Worm (Caenorhabditis elegans): ENCODE data around the gene fbxa-115.

Gene fbxa-115

DNA sequence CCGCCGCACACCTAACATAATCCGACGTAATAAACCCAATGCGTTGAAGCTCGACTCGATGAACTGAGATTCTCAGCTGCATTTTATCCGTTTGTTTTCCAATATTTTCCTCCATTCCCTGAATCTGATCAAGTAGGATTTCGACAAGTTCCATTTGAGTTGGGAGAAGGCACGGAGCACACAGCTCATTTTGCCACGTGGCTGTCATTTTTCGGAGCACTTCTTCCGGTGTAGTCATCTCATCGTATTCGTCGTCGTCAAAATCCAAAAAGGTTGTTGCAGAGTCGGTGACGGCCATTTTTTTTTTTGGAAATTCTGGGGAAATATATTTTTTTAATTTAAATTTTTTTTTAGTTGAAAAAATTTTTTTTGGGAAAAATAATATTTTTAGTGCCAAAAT is 45.5 kb upstream of the fbxa-115 start, which contains the start of gene sld-5:
Gene sld-5 (minus strand): TSS at position 317 of the 400 bp plus-strand sequence.
- no peak for TF ChIP-seq lin-38 (GFP tag; IDR thresholded peaks at IDR 0.05)
- peak; percentile 93 for TF ChIP-seq aha-1 (tag)

DNA sequence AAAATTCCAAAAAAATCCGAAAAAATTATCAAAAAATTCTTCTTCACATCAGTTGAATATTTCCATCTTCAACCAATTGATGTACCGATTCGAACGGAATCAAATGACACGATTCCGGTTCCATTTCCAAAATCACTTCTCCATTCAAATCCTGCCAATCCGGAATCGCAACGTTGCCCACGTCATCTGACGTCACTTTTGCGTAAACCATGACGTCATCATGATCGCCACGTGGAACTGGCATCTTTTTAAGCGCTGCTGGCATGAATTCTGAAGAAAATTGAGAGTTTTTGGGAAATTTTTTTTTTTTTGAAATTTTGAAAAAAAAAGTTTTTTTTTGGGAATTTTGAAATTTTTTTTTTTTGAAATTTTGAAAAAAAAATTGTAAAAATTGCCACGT is 43.3 kb upstream of the fbxa-115 start:
- TF ChIP-seq F44E2.7 (GFP tag; IDR thresholded peaks at IDR 0.05) (no peak), fkh-10 (GFP tag; optimal IDR thresholded peaks at IDR 0.05) (no peak), ZK546.5 (tag; optimal IDR thresholded peaks at IDR 0.05) (no peak), php-3 (GFP tag; IDR thresholded peaks at IDR 0.05) (no peak), F37D6.2 (tag; optimal IDR thresholded peaks at IDR 0.05) (no peak), nhr-111 (GFP tag; optimal IDR thresholded peaks at IDR 0.05) (no peak)

DNA sequence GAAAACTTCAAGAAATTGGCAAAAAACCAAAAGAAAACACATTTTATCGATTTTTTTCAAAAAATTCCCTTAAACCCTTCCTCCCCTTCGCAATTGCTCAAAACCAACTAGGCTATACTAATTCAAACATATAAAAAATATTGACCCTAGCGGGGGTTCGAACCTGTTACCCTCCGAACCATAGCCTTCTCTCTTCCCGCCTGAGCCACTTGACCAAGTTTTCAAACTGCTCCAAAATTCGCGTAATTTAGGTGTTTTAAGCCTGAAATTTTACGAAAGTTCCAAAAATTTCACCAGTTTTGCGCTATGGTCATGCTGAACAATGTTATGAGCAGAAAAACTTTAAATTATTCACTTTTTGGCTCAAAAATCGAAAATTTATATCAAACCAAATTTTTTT is 42.5 kb upstream of the fbxa-115 start:
- no peak for TF ChIP-seq nhr-28 (tag; optimal IDR thresholded peaks at IDR 0.05)
- no peak for TF ChIP-seq F49E8.2 (tag; optimal IDR thresholded peaks at IDR 0.05; ENCODE audit: borderline replicate concordance)
- TF ChIP-seq lsy-2 (tag; optimal IDR thresholded peaks at IDR 0.05), result no peak
- 0 out of 2 replicates have a peak, but pooled peaks have one; percentile 34 for TF ChIP-seq lin-1 (GFP tag; IDR thresholded peaks at IDR 0.05)
- TF ChIP-seq daf-8 (GFP tag; IDR thresholded peaks at IDR 0.05), result no peak
- no peak for TF ChIP-seq skn-1 (tag; optimal IDR thresholded peaks at IDR 0.05)
- TF ChIP-seq sdz-12 (GFP tag; optimal IDR thresholded peaks at IDR 0.05), result no peak
- no peak for TF ChIP-seq nhr-76 (tag; optimal IDR thresholded peaks at IDR 0.05)
- TF ChIP-seq rbr-2 (tag; optimal IDR thresholded peaks at IDR 0.05), result no peak
- no peak for TF ChIP-seq ceh-32 (tag; optimal IDR thresholded peaks at IDR 0.05; ENCODE audit: poor library complexity)
- TF ChIP-seq mxl-3 (GFP tag; optimal IDR thresholded peaks at IDR 0.05), result no peak
- TF ChIP-seq F44E2.7 (GFP tag; IDR thresholded peaks at IDR 0.05), result peak; percentile 72; the same call in 1 of the 2 replicates
- TF ChIP-seq arid-1 (GFP tag; conservative IDR thresholded peaks at IDR 0.05), result 0 out of 2 replicates have a peak, but pooled peaks have one; percentile 25
- TF ChIP-seq Y48G9A.11 (GFP tag; IDR thresholded peaks at IDR 0.05), result no peak
- 0 out of 2 replicates have a peak, but pooled peaks have one; percentile 15 for TF ChIP-seq F26F4.8 (GFP tag; conservative IDR thresholded peaks at IDR 0.05)
- TF ChIP-seq jun-1 (tag; optimal IDR thresholded peaks at IDR 0.05), result no peak
- TF ChIP-seq php-3 (GFP tag; IDR thresholded peaks at IDR 0.05), result 0 out of 2 replicates have a peak, but pooled peaks have one; percentile 30
- TF ChIP-seq pqm-1 (tag; optimal IDR thresholded peaks at IDR 0.05), result no peak

DNA sequence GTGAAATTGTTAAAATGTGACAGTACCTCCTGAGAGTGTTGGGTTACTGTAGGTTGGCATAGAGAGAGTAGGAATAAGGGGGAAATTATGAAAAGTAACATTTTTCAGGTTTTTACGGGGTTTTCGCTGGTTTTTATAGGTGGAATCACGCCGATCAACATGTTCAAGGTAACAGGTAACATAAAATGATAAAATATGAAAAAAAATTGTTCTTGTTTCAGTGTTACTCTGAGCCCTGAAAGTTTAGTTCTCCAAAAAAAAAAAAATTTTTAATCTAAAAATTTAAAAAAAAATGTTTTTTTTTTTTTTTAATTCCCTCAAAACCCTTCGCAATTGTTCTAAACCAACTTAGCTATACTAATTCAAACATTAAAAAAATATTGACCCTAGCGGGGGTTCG is 41.8 kb upstream of the fbxa-115 start, which contains the start of gene Y113G7B.15:
Gene Y113G7B.15 (minus strand): TSS at position 101 of the 400 bp plus-strand sequence.
- TF ChIP-seq Y5F2A.4 (GFP tag; optimal IDR thresholded peaks at IDR 0.05) (no peak), nhr-102 (tag; optimal IDR thresholded peaks at IDR 0.05) (no peak), F49E8.2 (tag; optimal IDR thresholded peaks at IDR 0.05; ENCODE audit: borderline replicate concordance) (no peak), ceh-32 (tag; optimal IDR thresholded peaks at IDR 0.05; ENCODE audit: poor library complexity) (no peak), F37D6.2 (tag; optimal IDR thresholded peaks at IDR 0.05) (no peak), mdl-1 (tag; optimal IDR thresholded peaks at IDR 0.05) (no peak), ceh-62 (tag; optimal IDR thresholded peaks at IDR 0.05) (no peak), aha-1 (tag) (no peak), mxl-3 (GFP tag; optimal IDR thresholded peaks at IDR 0.05) (no peak), lin-1 (GFP tag; IDR thresholded peaks at IDR 0.05) (no peak), T26A8.4 (GFP tag; IDR thresholded peaks at IDR 0.05) (no peak), nhr-28 (tag; optimal IDR thresholded peaks at IDR 0.05) (no peak), daf-12 (tag; optimal IDR thresholded peaks at IDR 0.05) (no peak), ctbp-1 (GFP tag; IDR thresholded peaks at IDR 0.05) (no peak), F10B5.3 (tag; optimal IDR thresholded peaks at IDR 0.05) (no peak)

DNA sequence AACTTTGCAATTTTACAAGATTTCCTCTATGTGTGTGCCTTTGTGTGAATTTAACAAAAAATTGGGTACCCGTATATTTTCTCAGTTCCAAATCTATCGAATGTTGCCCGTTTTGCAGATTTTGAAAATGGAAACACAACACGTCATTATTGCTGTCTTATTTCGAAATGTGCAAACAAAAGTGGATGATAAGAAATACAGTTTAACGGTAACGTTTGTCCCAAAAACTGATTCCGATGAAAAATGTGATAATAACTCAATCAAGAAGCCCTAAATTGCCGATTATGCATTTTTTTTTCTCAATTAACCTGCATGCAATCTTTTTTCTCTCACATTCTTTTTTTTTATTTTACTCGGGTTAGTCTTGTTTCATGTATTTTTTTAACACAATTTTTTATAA is 33.4 kb upstream of the fbxa-115 start:
- TF ChIP-seq php-3 (GFP tag; IDR thresholded peaks at IDR 0.05) (peak; percentile 56; the same call in 1 of the 2 replicates), hlh-11 (tag; optimal IDR thresholded peaks at IDR 0.05) (peak; percentile 22), dve-1 (tag; optimal IDR thresholded peaks at IDR 0.05; ENCODE audit: insufficient read depth) (peak; percentile 9), hlh-30 (tag; optimal IDR thresholded peaks at IDR 0.05; ENCODE audit: insufficient read depth) (no peak), zip-2 (tag; optimal IDR thresholded peaks at IDR 0.05) (no peak), vab-7 (GFP tag; IDR thresholded peaks at IDR 0.05) (no peak), dmd-6 (GFP tag; IDR thresholded peaks at IDR 0.05) (peak; percentile 57; the same call in 1 of the 2 replicates), zip-11 (GFP tag; IDR thresholded peaks at IDR 0.05) (no peak), nhr-28 (tag; optimal IDR thresholded peaks at IDR 0.05) (peak; percentile 40), daf-16 (GFP tag; optimal IDR thresholded peaks at IDR 0.05) (no peak), daf-16 (tag; optimal IDR thresholded peaks at IDR 0.05) (peak; percentile 69), mes-2 (tag; optimal IDR thresholded peaks at IDR 0.05; ENCODE audit: poor library complexity, severe bottlenecking) (peak; percentile 1), pqm-1 (tag; optimal IDR thresholded peaks at IDR 0.05) (peak; percentile 91)

Measured in whole organism, L4 larva.